Worm (Caenorhabditis elegans): ENCODE measurements around the gene F25F2.1.
A peak's percentile ranks its signal among the peaks of the same experiment; 100 is the strongest.

The F25F2.1 gene

ce11 chrIII:4470793-4471192 is 37.9 kb upstream of the F25F2.1 start (continued):
- TF ChIP-seq nhr-111 (GFP tag; optimal IDR thresholded peaks at IDR 0.05) (peak; percentile 67), hmg-1.1 (GFP tag; IDR thresholded peaks at IDR 0.05) (peak; percentile 75), dpl-1 (GFP tag; optimal IDR thresholded peaks at IDR 0.05) (peak; percentile 33), nhr-237 (tag; optimal IDR thresholded peaks at IDR 0.05) (no peak), nhr-25 (tag; optimal IDR thresholded peaks at IDR 0.05; ENCODE audit: borderline replicate concordance, insufficient read depth) (peak; percentile 79), mdt-29 (GFP tag; IDR thresholded peaks at IDR 0.05) (peak; percentile 81), dmd-6 (GFP tag; IDR thresholded peaks at IDR 0.05) (peak; percentile 54), daf-16 (GFP tag; optimal IDR thresholded peaks at IDR 0.05) (peak; percentile 67 to 78), daf-16 (tag; optimal IDR thresholded peaks at IDR 0.05) (peak; percentile 57), ctbp-1 (GFP tag; IDR thresholded peaks at IDR 0.05) (peak; percentile 87), nhr-42 (GFP tag; IDR thresholded peaks at IDR 0.05) (peak; percentile 78), ceh-82 (tag; optimal IDR thresholded peaks at IDR 0.05) (no peak), ceh-28 (tag; optimal IDR thresholded peaks at IDR 0.05) (no peak), F26F4.8 (GFP tag; conservative IDR thresholded peaks at IDR 0.05) (peak; percentile 78; the same call in 1 of the 2 replicates), zfp-3 (GFP tag; conservative IDR thresholded peaks at IDR 0.05) (peak; percentile 83), nhr-11 (tag; optimal IDR thresholded peaks at IDR 0.05) (no peak), unc-62 (GFP tag; optimal IDR thresholded peaks at IDR 0.05 in 1 of 2) (peak in 1 of 2 experiments; percentile 88), unc-62 (tag; optimal IDR thresholded peaks at IDR 0.05) (no peak), nhr-102 (tag; optimal IDR thresholded peaks at IDR 0.05) (peak; percentile 90), F49E8.2 (tag; optimal IDR thresholded peaks at IDR 0.05; ENCODE audit: borderline replicate concordance) (peak; percentile 59), hlh-11 (tag; optimal IDR thresholded peaks at IDR 0.05) (peak; percentile 48), madf-5 (GFP tag; IDR thresholded peaks at IDR 0.05) (peak; percentile 29 to 88; a peak in 3 of 4 replicates), F10B5.3 (tag; optimal IDR thresholded peaks at IDR 0.05) (peak; percentile 45), R02D3.7 (tag; optimal IDR thresholded peaks at IDR 0.05) (no peak), daf-8 (GFP tag; IDR thresholded peaks at IDR 0.05) (no peak; the same call in 1 of the 2 replicates), ceh-20 (GFP tag; IDR thresholded peaks at IDR 0.05) (no peak), mep-1 (tag; optimal IDR thresholded peaks at IDR 0.05) (peak; percentile 75), nhr-41 (GFP tag; IDR thresholded peaks at IDR 0.05) (0 out of 2 replicates have a peak, but pooled peaks have one; percentile 36), zag-1 (tag; optimal IDR thresholded peaks at IDR 0.05) (no peak), arid-1 (GFP tag; conservative IDR thresholded peaks at IDR 0.05) (peak; percentile 88), nhr-28 (tag; optimal IDR thresholded peaks at IDR 0.05) (peak; percentile 9), nhr-6 (tag; optimal IDR thresholded peaks at IDR 0.05) (no peak), F44E2.7 (GFP tag; IDR thresholded peaks at IDR 0.05) (peak; percentile 78; the same call in 1 of the 2 replicates), Y105C5A.15 (GFP tag; IDR thresholded peaks at IDR 0.05) (peak; percentile 85), sdz-12 (GFP tag; optimal IDR thresholded peaks at IDR 0.05) (peak; percentile 53), dmd-9 (GFP tag; IDR thresholded peaks at IDR 0.05) (peak; percentile 65; the same call in 1 of the 2 replicates), vab-7 (GFP tag; IDR thresholded peaks at IDR 0.05) (peak; percentile 85), hlh-30 (tag; optimal IDR thresholded peaks at IDR 0.05; ENCODE audit: insufficient read depth) (peak; percentile 69), gei-8 (GFP tag; optimal IDR thresholded peaks at IDR 0.05) (peak; percentile 80), ztf-11 (tag; optimal IDR thresholded peaks at IDR 0.05) (no peak), tra-1 (GFP tag; IDR thresholded peaks at IDR 0.05) (peak; percentile 77), F37D6.2 (tag; optimal IDR thresholded peaks at IDR 0.05) (peak; percentile 41), unc-39 (tag; optimal IDR thresholded peaks at IDR 0.05) (no peak), Y75B8A.6 (GFP tag; IDR thresholded peaks at IDR 0.05) (0 out of 2 replicates have a peak, but pooled peaks have one; percentile 54), tag-97 (GFP tag; IDR thresholded peaks at IDR 0.05) (no peak), ceh-62 (tag; optimal IDR thresholded peaks at IDR 0.05) (no peak), fos-1 (tag; optimal IDR thresholded peaks at IDR 0.05) (no peak), mes-2 (tag; optimal IDR thresholded peaks at IDR 0.05; ENCODE audit: poor library complexity, severe bottlenecking) (peak; percentile 84), lin-13 (GFP tag; optimal IDR thresholded peaks at IDR 0.05) (peak; percentile 64), unc-130 (GFP tag; optimal IDR thresholded peaks at IDR 0.05) (peak; percentile 45), fkh-10 (GFP tag; optimal IDR thresholded peaks at IDR 0.05) (no peak), ZK337.2 (GFP tag; IDR thresholded peaks at IDR 0.05) (no peak)
